Worm (Caenorhabditis elegans) whole organism, L4 larva: ENCODE data around the gene ZK742.6.

Experiments
- R02D3.7 ChIP-seq: fragments of 150-350 bp; sonication (generic microtip); optimal IDR thresholded peaks from 3 replicates; lab custom pipeline; 2014; ENCODE audit warnings: missing biosample characterization, missing genetic modification characterization
- ZK546.5 ChIP-seq, 2 experiments: sonication (generic microtip); optimal IDR thresholded peaks; 2 replicates each; lab custom pipeline; 2017; ENCODE audit warnings: missing biosample characterization in 2 of 2, missing genetic modification characterization in 2 of 2
- aha-1 ChIP-seq: fragments of 150-350 bp; peaks from one replicate; lab custom pipeline; 2014; ENCODE audit warnings: missing biosample characterization, missing genetic modification characterization
- arid-1 ChIP-seq: fragments of 200-800 bp; sonication (Bioruptor generic); conservative IDR thresholded peaks from 2 replicates; pipeline ENCODE4 v1.3.6; 2022; ENCODE audit warnings: missing genetic modification reagents, missing genetic modification characterization, missing compliant biosample characterization
- ceh-44 ChIP-seq: fragments of 200-800 bp; sonication (Bioruptor generic); IDR thresholded peaks from 2 replicates; pipeline ENCODE4 v1.3.6; 2022; ENCODE audit warnings: missing genetic modification reagents, missing genetic modification characterization, missing compliant biosample characterization
- fos-1 ChIP-seq: fragments of 150-350 bp; optimal IDR thresholded peaks from 2 replicates; lab custom pipeline; 2014; ENCODE audit warnings: missing biosample characterization, missing genetic modification characterization
- nhr-11 ChIP-seq: fragments of 150-350 bp; optimal IDR thresholded peaks from 2 replicates; lab custom pipeline; 2014; ENCODE audit warnings: missing biosample characterization, missing genetic modification characterization
- nhr-237 ChIP-seq: sonication (generic microtip); optimal IDR thresholded peaks from 2 replicates; lab custom pipeline; 2017; ENCODE audit warnings: missing biosample characterization, missing genetic modification characterization
- unc-130 ChIP-seq: sonication (generic microtip); optimal IDR thresholded peaks from 2 replicates; lab custom pipeline; 2016; ENCODE audit warnings: missing genetic modification reagents, missing genetic modification characterization, missing compliant biosample characterization
- vab-7 ChIP-seq: fragments of 200-800 bp; sonication (Bioruptor generic); IDR thresholded peaks from 2 replicates; pipeline ENCODE4 v1.3.6; 2022; ENCODE audit warnings: missing genetic modification reagents, missing genetic modification characterization, missing compliant biosample characterization
- zag-1 ChIP-seq: fragments of 150-350 bp; optimal IDR thresholded peaks from 2 replicates; lab custom pipeline; 2014; ENCODE audit warnings: missing biosample characterization, missing genetic modification characterization
- ztf-11 ChIP-seq: fragments of 150-350 bp; optimal IDR thresholded peaks from 2 replicates; lab custom pipeline; 2014; ENCODE audit warnings: missing biosample characterization, missing genetic modification characterization

DNA sequence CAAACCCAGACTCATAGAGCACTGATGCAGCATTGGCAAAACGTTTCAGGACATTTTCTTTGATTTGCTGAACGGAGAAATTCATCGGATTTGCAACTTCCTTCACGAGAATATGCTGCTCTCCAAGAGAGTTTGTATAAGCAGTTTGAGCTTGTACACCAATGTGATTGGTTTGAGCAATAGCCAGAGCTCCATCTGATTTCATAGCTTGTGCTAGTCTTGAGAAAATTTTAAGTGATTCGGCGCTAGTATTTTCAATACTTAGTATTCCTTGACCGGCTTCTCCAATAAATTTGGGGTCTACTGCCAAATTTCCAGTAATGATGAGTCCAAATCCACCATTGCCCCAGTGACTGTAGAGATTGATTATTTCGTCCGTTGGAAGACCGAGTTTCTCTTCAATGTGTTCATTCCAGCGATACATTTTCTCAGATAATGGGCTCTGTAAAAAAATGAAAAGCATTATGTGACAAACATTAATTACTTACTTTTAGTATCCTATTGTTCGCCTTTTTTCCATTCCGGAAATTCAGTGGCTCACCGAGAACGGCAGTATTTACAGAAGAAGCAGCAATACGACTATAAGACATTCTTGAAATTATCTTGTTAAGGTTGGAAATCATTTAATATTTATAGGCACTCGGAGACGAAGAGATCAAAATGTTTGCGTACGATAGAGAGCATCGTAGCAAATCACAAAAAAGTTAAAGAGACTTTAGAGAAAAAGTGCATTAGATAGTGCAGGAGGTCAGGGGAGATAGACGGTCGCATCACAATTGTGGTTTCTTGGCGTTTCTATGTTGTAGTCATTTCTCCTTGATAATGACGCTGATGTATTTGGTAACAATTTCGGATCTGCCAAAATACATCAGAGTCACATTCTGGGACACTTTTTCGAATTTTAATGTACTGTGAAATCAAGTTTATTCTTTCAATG is 5.2 kb downstream of the ZK742.6 start, which contains the start of gene ZK742.3:
- no peak for TF ChIP-seq ZK546.5 (tag; optimal IDR thresholded peaks at IDR 0.05; lab: Kevin White, UChicago)
- no peak for TF ChIP-seq arid-1 (GFP tag; lab: Robert Waterston, UW)
- TF ChIP-seq ceh-44, result no peak
- TF ChIP-seq nhr-237, result no peak
- TF ChIP-seq R02D3.7 (tag; lab: Kevin White, UChicago), result no peak
- TF ChIP-seq unc-130 (GFP tag; lab: Kevin White, UChicago), result no peak
- TF ChIP-seq zag-1, result no peak
- TF ChIP-seq ztf-11 (tag; lab: Kevin White, UChicago), result no peak
- no peak for TF ChIP-seq nhr-11
- no peak for TF ChIP-seq vab-7 (GFP tag; lab: Robert Waterston, UW)
- TF ChIP-seq aha-1 (tag; lab: Kevin White, UChicago), result peak; percentile 95
- TF ChIP-seq fos-1 (tag; lab: Kevin White, UChicago), result no peak
